Fruit fly (Drosophila melanogaster) whole organism, embryonic: ENCODE results near the gene Neto.

Experiments used
- CG18011 ChIP-seq: fragments of 200-800 bp; sonication (Bioruptor generic); optimal IDR thresholded peaks from 2 replicates; lab custom pipeline; 2017; ENCODE audit warnings: missing biosample characterization, missing genetic modification characterization, mild to moderate bottlenecking, moderate library complexity, missing genotype
- CG30403 ChIP-seq: fragments of 200-800 bp; sonication (Bioruptor generic); optimal IDR thresholded peaks from 3 replicates; lab custom pipeline; 2016; ENCODE audit warnings: missing biosample characterization, missing genetic modification characterization
- CG5245 ChIP-seq: fragments of 200-800 bp; sonication (Bioruptor generic); optimal IDR thresholded peaks from 3 replicates; lab custom pipeline; 2016; ENCODE audit warnings: missing biosample characterization, missing genetic modification characterization
- CG6254 ChIP-seq: fragments of 200-800 bp; sonication (Bioruptor generic); optimal IDR thresholded peaks from 3 replicates; lab custom pipeline; 2017; ENCODE audit warnings: mild to moderate bottlenecking, missing biosample characterization, missing genetic modification reagents, missing genetic modification characterization
- CG7556 ChIP-seq: fragments of 200-800 bp; sonication (Bioruptor generic); optimal IDR thresholded peaks from 2 replicates; lab custom pipeline; 2017; ENCODE audit warnings: missing biosample characterization, mild to moderate bottlenecking, missing genetic modification characterization
- CG7786 ChIP-seq: fragments of 200-800 bp; sonication (Bioruptor generic); optimal IDR thresholded peaks from 2 replicates; lab custom pipeline; 2016; ENCODE audit warnings: missing biosample characterization, missing genetic modification characterization
- CG8089 ChIP-seq: fragments of 200-800 bp; sonication (Bioruptor generic); optimal IDR thresholded peaks from 3 replicates; lab custom pipeline; 2016; ENCODE audit warnings: missing biosample characterization, missing genetic modification characterization
- CG8359 ChIP-seq: fragments of 200-800 bp; sonication (Bioruptor generic); optimal IDR thresholded peaks from 2 replicates; lab custom pipeline; 2017; ENCODE audit warnings: missing biosample characterization, mild to moderate bottlenecking, missing genetic modification characterization, borderline replicate concordance
- CG9817 ChIP-seq: fragments of 200-800 bp; sonication (Bioruptor generic); optimal IDR thresholded peaks from 2 replicates; lab custom pipeline; 2018; ENCODE audit warnings: missing biosample characterization, mild to moderate bottlenecking, missing genetic modification characterization, moderate library complexity
- CoRest ChIP-seq: fragments of 200-800 bp; sonication (Bioruptor generic); optimal IDR thresholded peaks from 3 replicates; lab custom pipeline; 2018; ENCODE audit warnings: missing biosample characterization, mild to moderate bottlenecking, missing genetic modification characterization, moderate library complexity
- D ChIP-seq, 2 experiments: fragments of 200-800 bp in 1 of 2; fragments of >200 bp in 1 of 2; sonication (Bioruptor generic) in 1 of 2; optimal IDR thresholded peaks; 2 replicates in 1 of 2; 3 replicates in 1 of 2; lab custom pipeline; 2017; ENCODE audit warnings: mild to moderate bottlenecking in 1 of 2, missing biosample characterization in 1 of 2, missing genetic modification characterization in 1 of 2, missing genetic modification reagents in 1 of 2
- D19A ChIP-seq: fragments of 200-800 bp; optimal IDR thresholded peaks from 3 replicates; lab custom pipeline; 2019; ENCODE audit warnings: missing biosample characterization, mild to moderate bottlenecking, missing genetic modification characterization, moderate library complexity
- Deaf1 ChIP-seq: fragments of 200-800 bp; optimal IDR thresholded peaks from 3 replicates; lab custom pipeline; 2019; ENCODE audit warnings: missing biosample characterization, mild to moderate bottlenecking, missing genetic modification characterization, moderate library complexity
- Dip2 ChIP-seq: fragments of 200-800 bp; sonication (Bioruptor generic); IDR thresholded peaks from 2 replicates; pipeline ENCODE4 v1.3.6; 2022; ENCODE audit warnings: missing biosample characterization, missing genetic modification characterization
- Dref ChIP-seq: fragments of 200-800 bp; sonication (Bioruptor generic); IDR thresholded peaks from 2 replicates; pipeline ENCODE4 v1.3.6; 2022; ENCODE audit warnings: missing biosample characterization, missing genetic modification characterization
- GATAe ChIP-seq: fragments of 200-800 bp; sonication (Bioruptor generic); conservative IDR thresholded peaks from 2 replicates; pipeline ENCODE4 v1.3.6; 2022; ENCODE audit warnings: missing biosample characterization, missing genetic modification characterization
- HLH3B ChIP-seq: fragments of 200-800 bp; sonication (Bioruptor generic); IDR thresholded peaks from 2 replicates; pipeline ENCODE4 v1.3.6; 2022; ENCODE audit warnings: missing biosample characterization, missing genetic modification characterization
- HLHmδ ChIP-seq: fragments of 200-800 bp; sonication (Bioruptor generic); optimal IDR thresholded peaks from 2 replicates; lab custom pipeline; 2018; ENCODE audit warnings: missing biosample characterization, mild to moderate bottlenecking, missing genetic modification characterization, moderate library complexity
- Hand ChIP-seq: fragments of 200-800 bp; sonication (Bioruptor generic); optimal IDR thresholded peaks from 2 replicates; lab custom pipeline; 2017; ENCODE audit warnings: mild to moderate bottlenecking, missing biosample characterization, missing genetic modification reagents, missing genetic modification characterization
- Hey ChIP-seq: fragments of 200-800 bp; sonication (Bioruptor generic); optimal IDR thresholded peaks from 3 replicates; lab custom pipeline; 2018; ENCODE audit warnings: missing biosample characterization, mild to moderate bottlenecking, missing genetic modification characterization
- Hr78 ChIP-seq, 2 experiments: fragments of 200-800 bp in 1 of 2; fragments of >200 bp in 1 of 2; sonication (Bioruptor generic) in 1 of 2; optimal IDR thresholded peaks; 2 replicates each; lab custom pipeline; 2017 to 2019; ENCODE audit warnings: missing biosample characterization in 2 of 2, missing genetic modification characterization in 2 of 2, mild to moderate bottlenecking in 1 of 2, moderate library complexity in 1 of 2
- Kr ChIP-seq: fragments of 200-800 bp; sonication (Bioruptor generic); optimal IDR thresholded peaks from 2 replicates; lab custom pipeline; 2017; ENCODE audit warnings: missing biosample characterization, mild to moderate bottlenecking, missing genetic modification characterization
- Mrtf ChIP-seq: fragments of 200-800 bp; sonication (Bioruptor generic); IDR thresholded peaks from 3 replicates; pipeline ENCODE4 v1.3.6; 2022; ENCODE audit warnings: missing biosample characterization, missing genetic modification characterization
- NC2β ChIP-seq: fragments of 200-800 bp; sonication (Bioruptor generic); optimal IDR thresholded peaks from 2 replicates; lab custom pipeline; 2016; ENCODE audit warnings: missing biosample characterization, missing genetic modification characterization
- NK7.1 ChIP-seq: fragments of 200-800 bp; sonication (Bioruptor generic); optimal IDR thresholded peaks from 3 replicates; lab custom pipeline; 2016; ENCODE audit warnings: missing biosample characterization, missing genetic modification characterization
- Nf-YB ChIP-seq: fragments of 200-800 bp; sonication (Bioruptor generic); optimal IDR thresholded peaks from 3 replicates; lab custom pipeline; 2019; ENCODE audit warnings: missing biosample characterization, mild to moderate bottlenecking, missing genetic modification characterization, moderate library complexity
- Oli ChIP-seq: fragments of 200-800 bp; sonication (Bioruptor generic); optimal IDR thresholded peaks from 2 replicates; lab custom pipeline; 2018; ENCODE audit warnings: missing biosample characterization, mild to moderate bottlenecking, missing genetic modification characterization, moderate library complexity
- Pdp1 ChIP-seq, 2 experiments: fragments of 200-800 bp; sonication (Bioruptor generic); optimal IDR thresholded peaks; 3 replicates each; lab custom pipeline; 2016; ENCODE audit warnings: missing biosample characterization in 2 of 2, missing genetic modification characterization in 2 of 2, mild to moderate bottlenecking in 1 of 2, moderate library complexity in 1 of 2
- Vsx1 ChIP-seq: fragments of 200-800 bp; sonication (Bioruptor generic); optimal IDR thresholded peaks from 2 replicates; lab custom pipeline; 2017; ENCODE audit warnings: missing biosample characterization, mild to moderate bottlenecking, missing genetic modification characterization, missing genetic modification reagents
- abd-A ChIP-seq: fragments of 200-800 bp; sonication (Bioruptor generic); optimal IDR thresholded peaks from 3 replicates; lab custom pipeline; 2019; ENCODE audit warnings: missing biosample characterization, mild to moderate bottlenecking, missing genetic modification characterization, moderate library complexity
- ase ChIP-seq: fragments of 200-800 bp; sonication (Bioruptor generic); IDR thresholded peaks from 3 replicates; pipeline ENCODE4 v1.3.6; 2022; ENCODE audit warnings: missing biosample characterization, missing genetic modification characterization
- bab2 ChIP-seq: fragments of 200-800 bp; sonication (Bioruptor generic); optimal IDR thresholded peaks from 2 replicates; lab custom pipeline; 2016; ENCODE audit warnings: missing biosample characterization, missing genetic modification characterization
- bigmax ChIP-seq: fragments of 200-800 bp; sonication (Bioruptor generic); optimal IDR thresholded peaks from 2 replicates; lab custom pipeline; 2018; ENCODE audit warnings: missing biosample characterization, mild to moderate bottlenecking, missing genetic modification characterization
- cad ChIP-seq: fragments of >200 bp; optimal IDR thresholded peaks from 2 replicates; lab custom pipeline; 2017; ENCODE audit warnings: missing biosample characterization, missing genetic modification characterization
- cg ChIP-seq: fragments of 200-800 bp; sonication (Bioruptor generic); optimal IDR thresholded peaks from 3 replicates; lab custom pipeline; 2019; ENCODE audit warnings: missing biosample characterization, mild to moderate bottlenecking, missing genetic modification characterization, moderate library complexity
- exex ChIP-seq: fragments of 200-800 bp; sonication (Bioruptor generic); optimal IDR thresholded peaks from 4 replicates; lab custom pipeline; 2018; ENCODE audit warnings: missing biosample characterization, mild to moderate bottlenecking, missing genetic modification characterization, moderate library complexity
- gem ChIP-seq: fragments of 200-800 bp; sonication (Bioruptor generic); optimal IDR thresholded peaks from 2 replicates; lab custom pipeline; 2019; ENCODE audit warnings: missing biosample characterization, mild to moderate bottlenecking, missing genetic modification characterization, moderate library complexity
- gfzf ChIP-seq: fragments of 200-800 bp; sonication (Bioruptor generic); optimal IDR thresholded peaks from 2 replicates; lab custom pipeline; 2016; ENCODE audit warnings: missing biosample characterization, mild to moderate bottlenecking, missing genetic modification characterization, moderate library complexity
- her ChIP-seq: fragments of 200-800 bp; sonication (Bioruptor generic); optimal IDR thresholded peaks from 2 replicates; lab custom pipeline; 2016; ENCODE audit warnings: missing biosample characterization, missing genetic modification characterization
- jigr1 ChIP-seq: fragments of 200-800 bp; sonication (Bioruptor generic); IDR thresholded peaks from 3 replicates; pipeline ENCODE4 v1.3.6; 2022; ENCODE audit warnings: missing biosample characterization, missing genetic modification characterization
- jumu ChIP-seq: fragments of 200-800 bp; sonication (Bioruptor generic); optimal IDR thresholded peaks from 3 replicates; lab custom pipeline; 2016; ENCODE audit warnings: missing biosample characterization, missing genetic modification characterization
- lola ChIP-seq, 3 experiments: fragments of >200 bp in 2 of 3; fragments of 200-800 bp in 1 of 3; sonication (Bioruptor generic) in 1 of 3; optimal IDR thresholded peaks; 2 replicates each; lab custom pipeline; 2017 to 2019; ENCODE audit warnings: missing biosample characterization in 3 of 3, missing genetic modification characterization in 3 of 3, mild to moderate bottlenecking in 1 of 3, moderate library complexity in 1 of 3
- pan ChIP-seq, 4 experiments: fragments of >200 bp in 3 of 4; fragments of 200-800 bp in 1 of 4; sonication (Bioruptor generic) in 1 of 4; optimal IDR thresholded peaks in 3 of 4; IDR thresholded peaks in 1 of 4; 2 replicates each; pipeline versions ENCODE4 v1.3.6 to Lab custom; 2017 to 2022; ENCODE audit warnings: missing biosample characterization in 2 of 4, missing genetic modification characterization in 2 of 4, mixed read lengths in 1 of 4
- pho ChIP-seq: fragments of 200-800 bp; sonication (Bioruptor generic); optimal IDR thresholded peaks from 2 replicates; lab custom pipeline; 2016; ENCODE audit warnings: missing biosample characterization, missing genetic modification characterization
- sna ChIP-seq: fragments of 200-800 bp; sonication (Bioruptor generic); IDR thresholded peaks from 2 replicates; pipeline ENCODE4 v1.3.6; 2022; ENCODE audit warnings: missing biosample characterization, missing genetic modification characterization; ENCODE audit not compliant: partially characterized antibody
- tll ChIP-seq, 2 experiments: fragments of 200-800 bp in 1 of 2; fragments of >200 bp in 1 of 2; sonication (Bioruptor generic) in 1 of 2; optimal IDR thresholded peaks; 2 replicates each; lab custom pipeline; 2017 to 2019; ENCODE audit warnings: missing biosample characterization in 2 of 2, missing genetic modification characterization in 2 of 2, mild to moderate bottlenecking in 1 of 2, moderate library complexity in 1 of 2
- twi ChIP-seq: fragments of 200-800 bp; optimal IDR thresholded peaks from 2 replicates; lab custom pipeline; 2019; ENCODE audit warnings: missing biosample characterization, mild to moderate bottlenecking, missing genetic modification characterization, moderate library complexity
- wek ChIP-seq: fragments of 200-800 bp; sonication (Bioruptor generic); optimal IDR thresholded peaks from 3 replicates; lab custom pipeline; 2018; ENCODE audit warnings: missing biosample characterization, mild to moderate bottlenecking, missing genetic modification characterization, moderate library complexity
- zfh1 ChIP-seq: fragments of 200-800 bp; sonication (Bioruptor generic); IDR thresholded peaks from 3 replicates; pipeline ENCODE4 v1.3.6; 2022; ENCODE audit warnings: missing biosample characterization, missing genetic modification characterization

Gene Neto

DNA sequence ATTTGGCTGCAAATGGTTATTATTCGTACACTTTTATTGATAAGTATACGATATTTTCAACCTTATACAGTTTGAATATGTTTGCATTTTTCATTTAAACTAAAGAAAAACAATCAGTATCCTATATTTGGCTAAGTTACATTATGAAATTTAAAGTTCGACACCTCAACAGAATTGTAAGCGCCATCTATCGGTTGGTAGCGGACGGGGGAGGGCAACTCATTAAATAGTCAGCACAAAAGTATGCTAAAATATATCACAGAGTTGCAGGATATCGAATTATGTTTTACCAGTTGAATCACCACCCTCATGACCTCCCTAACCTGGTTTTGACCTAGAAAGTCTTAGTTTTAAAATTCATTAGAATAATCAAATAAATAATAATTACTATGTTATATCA is 44.5 kb upstream of the Neto start (continued):
- TF ChIP-seq Hey (no peak), Hand (no peak), CG8359 (no peak), cad (GFP tag; lab: Kevin White, UChicago) (no peak), Vsx1 (no peak), CG8089 (no peak), her (GFP tag; lab: Kevin White, UChicago) (no peak), CoRest (tag; lab: Kevin White, UChicago) (no peak), D (optimal IDR thresholded peaks at IDR 0.05; lab: Kevin White, UChicago) (no peak), D (GFP tag; optimal IDR thresholded peaks at IDR 0.05; lab: Kevin White, UChicago) (no peak), Dip2 (GFP tag; lab: Robert Waterston, UW) (no peak), CG7556 (GFP tag; lab: Kevin White, UChicago) (no peak), Oli (tag; lab: Kevin White, UChicago) (no peak), CG9817 (tag; lab: Kevin White, UChicago) (no peak), lola (GFP tag; optimal IDR thresholded peaks at IDR 0.05; lab: Kevin White, UChicago) (no peak), CG6254 (GFP tag; lab: Kevin White, UChicago) (no peak), twi (no peak), gem (tag; lab: Kevin White, UChicago) (no peak), CG5245 (GFP tag; lab: Kevin White, UChicago) (no peak), abd-A (no peak), wek (no peak), NK7.1 (GFP tag; lab: Kevin White, UChicago) (peak; percentile 18), CG7786 (GFP tag; lab: Kevin White, UChicago) (no peak), D19A (tag; lab: Kevin White, UChicago) (no peak), cg (no peak), Nf-YB (GFP tag; lab: Kevin White, UChicago) (no peak), ase (no peak), CG18011 (GFP tag; lab: Kevin White, UChicago) (no peak), bab2 (GFP tag; lab: Kevin White, UChicago) (no peak), sna (GFP tag; lab: Robert Waterston, UW) (no peak), Kr (no peak), Deaf1 (tag; lab: Kevin White, UChicago) (no peak), jigr1 (GFP tag; lab: Robert Waterston, UW) (no peak), CG30403 (GFP tag; lab: Kevin White, UChicago) (no peak), pan (optimal IDR thresholded peaks at IDR 0.05; lab: Kevin White, UChicago) (no peak), pan (GFP tag; optimal IDR thresholded peaks at IDR 0.05 in 1 of 2, IDR thresholded peaks at IDR 0.05 in 1 of 2) (no peak), bigmax (no peak), jumu (GFP tag; lab: Kevin White, UChicago) (no peak), Dref (no peak), GATAe (GFP tag; lab: Robert Waterston, UW) (no peak), HLHmδ (peak; percentile 7), Hr78 (GFP tag; optimal IDR thresholded peaks at IDR 0.05; lab: Kevin White, UChicago) (no peak), tll (GFP tag; optimal IDR thresholded peaks at IDR 0.05; lab: Kevin White, UChicago) (no peak), HLH3B (GFP tag; lab: Robert Waterston, UW) (peak; percentile 10; the same call in 1 of the 2 replicates), pho (GFP tag; lab: Kevin White, UChicago) (no peak), exex (tag; lab: Kevin White, UChicago) (no peak), Mrtf (GFP tag; lab: Robert Waterston, UW) (no peak), NC2β (GFP tag; lab: Kevin White, UChicago) (no peak), zfh1 (GFP tag; lab: Robert Waterston, UW) (0 out of 3 replicates have a peak, but pooled peaks have one; percentile 24), gfzf (no peak), Pdp1 (GFP tag; optimal IDR thresholded peaks at IDR 0.05; lab: Kevin White, UChicago) (no peak)
